Worm (Caenorhabditis elegans) whole organism, early embryonic: ENCODE measurements around the gene hmg-4.

Experiments
- F13C5.2 ChIP-seq: sonication (generic microtip); optimal IDR thresholded peaks from 2 replicates; lab custom pipeline; 2017; ENCODE audit warnings: mild to moderate bottlenecking, missing genetic modification characterization, inconsistent platforms, missing compliant biosample characterization
- aly-1 ChIP-seq: sonication (generic microtip); optimal IDR thresholded peaks from 2 replicates; lab custom pipeline; 2016; ENCODE audit warnings: missing genetic modification characterization, missing compliant biosample characterization
- ama-1 ChIP-seq: fragments of 150-350 bp; optimal IDR thresholded peaks from 2 replicates; lab custom pipeline; 2014
- ets-7 ChIP-seq: sonication (generic microtip); optimal IDR thresholded peaks from 2 replicates; lab custom pipeline; 2016; ENCODE audit warnings: missing genotype, missing genetic modification characterization, missing compliant biosample characterization
- flt-1 ChIP-seq: fragments of 200-800 bp; sonication (Bioruptor generic); IDR thresholded peaks from 2 replicates; pipeline ENCODE4 v1.3.6; 2022; ENCODE audit warnings: missing genetic modification characterization, missing compliant biosample characterization
- hmg-4 ChIP-seq: fragments of 200-800 bp; sonication (Bioruptor generic); optimal IDR thresholded peaks from 2 replicates; lab custom pipeline; 2018; ENCODE audit warnings: mild to moderate bottlenecking, missing genetic modification characterization, missing compliant biosample characterization
- hnd-1 ChIP-seq: sonication (generic microtip); optimal IDR thresholded peaks from 2 replicates; lab custom pipeline; 2016; ENCODE audit warnings: missing genetic modification characterization, missing compliant biosample characterization
- scrt-1 ChIP-seq: fragments of 200-800 bp; sonication (Bioruptor generic); IDR thresholded peaks from 2 replicates; pipeline ENCODE4 v1.3.6; 2022; ENCODE audit warnings: missing genetic modification characterization, missing compliant biosample characterization
- tbx-11 ChIP-seq: fragments of 200-800 bp; sonication (Bioruptor generic); IDR thresholded peaks from 2 replicates; pipeline ENCODE4 v1.3.6; 2022; ENCODE audit warnings: missing genetic modification characterization, missing compliant biosample characterization
- tbx-37 ChIP-seq: fragments of 200-800 bp; sonication (Bioruptor generic); conservative IDR thresholded peaks from 2 replicates; pipeline ENCODE4 v1.3.6; 2022; ENCODE audit warnings: missing genetic modification reagents, missing genetic modification characterization, missing compliant biosample characterization

DNA sequence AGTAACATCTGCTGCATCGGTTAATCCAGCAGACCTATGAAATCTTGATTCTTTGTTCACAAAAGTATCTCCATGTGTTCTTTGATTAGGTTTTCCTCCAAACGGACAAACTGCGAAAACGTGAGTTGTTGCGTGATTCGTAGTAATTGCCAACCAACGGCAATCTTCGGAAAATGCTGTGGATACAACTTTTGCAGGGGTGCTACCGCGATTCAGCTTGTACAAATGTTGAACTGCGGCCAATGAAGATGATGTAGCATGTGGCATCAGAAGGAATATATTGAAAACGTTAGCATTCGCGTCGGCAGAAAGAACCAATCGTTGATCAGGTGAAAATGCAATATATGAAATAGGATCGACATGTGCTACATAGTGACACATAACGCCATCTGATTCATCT, 49.7 kb downstream of the hmg-4 start:
- TF ChIP-seq tbx-37 (GFP tag; lab: Robert Waterston, UW) (no peak), F13C5.2 (no peak), hmg-4 (GFP tag; lab: Kevin White, UChicago) (no peak), ama-1 (lab: Kevin White, UChicago) (no peak), hnd-1 (tag; lab: Kevin White, UChicago) (no peak), tbx-11 (GFP tag; lab: Robert Waterston, UW) (no peak), scrt-1 (GFP tag; lab: Robert Waterston, UW) (no peak), flt-1 (GFP tag; lab: Robert Waterston, UW) (no peak), ets-7 (no peak), aly-1 (tag; lab: Kevin White, UChicago) (no peak)
